Fruit fly (Drosophila melanogaster) whole organism, embryonic: ENCODE data around the gene CG13247.

Experiments used
- Ada2b ChIP-seq: fragments of 200-800 bp; sonication (Bioruptor generic); IDR thresholded peaks from 2 replicates; pipeline ENCODE4 v1.3.6; 2022; ENCODE audit warnings: missing biosample characterization, missing genetic modification characterization
- CG10274 ChIP-seq: fragments of 200-800 bp; sonication (Bioruptor generic); optimal IDR thresholded peaks from 3 replicates; lab custom pipeline; 2017; ENCODE audit warnings: missing biosample characterization, mild to moderate bottlenecking, missing genetic modification characterization
- CG11093 ChIP-seq: fragments of 200-800 bp; sonication (Bioruptor generic); IDR thresholded peaks from 3 replicates; pipeline ENCODE4 v1.3.6; 2022; ENCODE audit warnings: missing biosample characterization, missing genetic modification characterization
- CG11456 ChIP-seq: fragments of 200-800 bp; sonication (Bioruptor generic); IDR thresholded peaks from 3 replicates; pipeline ENCODE4 v1.3.6; 2022; ENCODE audit warnings: missing biosample characterization, missing genetic modification characterization
- CG11723 ChIP-seq: fragments of 200-800 bp; sonication (Bioruptor generic); optimal IDR thresholded peaks from 2 replicates; lab custom pipeline; 2017; ENCODE audit warnings: missing biosample characterization, mild to moderate bottlenecking, missing genetic modification characterization
- CG1233 ChIP-seq: fragments of 200-800 bp; sonication (Bioruptor generic); optimal IDR thresholded peaks from 4 replicates; lab custom pipeline; 2018; ENCODE audit warnings: missing biosample characterization, mild to moderate bottlenecking, missing genetic modification characterization
- CG14710 ChIP-seq: fragments of 200-800 bp; sonication (Bioruptor generic); optimal IDR thresholded peaks from 3 replicates; lab custom pipeline; 2019; ENCODE audit warnings: missing biosample characterization, mild to moderate bottlenecking, missing genetic modification characterization, moderate library complexity
- CG15479 ChIP-seq: fragments of 200-800 bp; sonication (Bioruptor generic); optimal IDR thresholded peaks from 3 replicates; lab custom pipeline; 2019; ENCODE audit warnings: missing biosample characterization, mild to moderate bottlenecking, missing genetic modification characterization, moderate library complexity
- CG1602 ChIP-seq: fragments of 200-800 bp; sonication (Bioruptor generic); optimal IDR thresholded peaks from 3 replicates; lab custom pipeline; 2016; ENCODE audit warnings: missing biosample characterization, missing genetic modification characterization
- CG18262 ChIP-seq: fragments of 200-800 bp; optimal IDR thresholded peaks from 3 replicates; lab custom pipeline; 2019; ENCODE audit warnings: missing biosample characterization, mild to moderate bottlenecking, missing genetic modification characterization, moderate library complexity
- CG18764 ChIP-seq: fragments of 200-800 bp; sonication (Bioruptor generic); optimal IDR thresholded peaks from 3 replicates; lab custom pipeline; 2016; ENCODE audit warnings: missing biosample characterization, missing genetic modification characterization
- CG34224 ChIP-seq: fragments of 200-800 bp; sonication (Bioruptor generic); IDR thresholded peaks from 3 replicates; pipeline ENCODE4 v1.3.6; 2022; ENCODE audit warnings: missing biosample characterization, missing genetic modification characterization; ENCODE audit not compliant: partially characterized antibody
- CG4617 ChIP-seq: fragments of 200-800 bp; sonication (Bioruptor generic); optimal IDR thresholded peaks from 3 replicates; lab custom pipeline; 2016; ENCODE audit warnings: missing biosample characterization, missing genetic modification characterization, borderline replicate concordance
- CG4730 ChIP-seq: fragments of 200-800 bp; sonication (Bioruptor generic); IDR thresholded peaks from 2 replicates; pipeline ENCODE4 v1.3.6; 2022; ENCODE audit warnings: missing biosample characterization, missing genetic modification characterization
- CG6689 ChIP-seq: fragments of 200-800 bp; sonication (Bioruptor generic); IDR thresholded peaks from 2 replicates; pipeline ENCODE4 v1.3.6; 2022; ENCODE audit warnings: missing biosample characterization, missing genetic modification characterization
- CG6765 ChIP-seq: fragments of 200-800 bp; sonication (Bioruptor generic); optimal IDR thresholded peaks from 3 replicates; lab custom pipeline; 2017; ENCODE audit warnings: missing biosample characterization, mild to moderate bottlenecking, missing genetic modification characterization
- CG9437 ChIP-seq: fragments of 200-800 bp; sonication (Bioruptor generic); optimal IDR thresholded peaks from 2 replicates; lab custom pipeline; 2018; ENCODE audit warnings: missing biosample characterization, mild to moderate bottlenecking, missing genetic modification characterization
- CG9797 ChIP-seq: fragments of 200-800 bp; sonication (Bioruptor generic); optimal IDR thresholded peaks from 3 replicates; lab custom pipeline; 2018; ENCODE audit warnings: missing biosample characterization, mild to moderate bottlenecking, missing genetic modification characterization
- Dad ChIP-seq: fragments of 200-800 bp; sonication (Bioruptor generic); optimal IDR thresholded peaks from 3 replicates; lab custom pipeline; 2016; ENCODE audit warnings: missing biosample characterization, missing genetic modification characterization
- Doc3 ChIP-seq: fragments of 200-800 bp; sonication (Bioruptor generic); IDR thresholded peaks from 3 replicates; pipeline ENCODE4 v1.3.6; 2022; ENCODE audit warnings: missing biosample characterization, missing genetic modification characterization; ENCODE audit not compliant: partially characterized antibody
- Dp ChIP-seq: fragments of 200-800 bp; sonication (Bioruptor generic); optimal IDR thresholded peaks from 2 replicates; lab custom pipeline; 2018; ENCODE audit warnings: missing biosample characterization, mild to moderate bottlenecking, missing genetic modification characterization, moderate library complexity
- Ets65A ChIP-seq: fragments of 200-800 bp; sonication (Bioruptor generic); peaks from one replicate; lab custom pipeline; 2016; ENCODE audit warnings: missing biosample characterization, missing genetic modification characterization
- GATAe ChIP-seq: fragments of 200-800 bp; sonication (Bioruptor generic); conservative IDR thresholded peaks from 2 replicates; pipeline ENCODE4 v1.3.6; 2022; ENCODE audit warnings: missing biosample characterization, missing genetic modification characterization
- HLH54F ChIP-seq: fragments of 200-800 bp; sonication (Bioruptor generic); optimal IDR thresholded peaks from 3 replicates; lab custom pipeline; 2016; ENCODE audit warnings: missing biosample characterization, missing genetic modification characterization
- Hmx ChIP-seq: fragments of 200-800 bp; sonication (Bioruptor generic); optimal IDR thresholded peaks from 2 replicates; lab custom pipeline; 2016; ENCODE audit warnings: missing biosample characterization, missing genetic modification characterization
- Hr3 ChIP-seq: fragments of 200-800 bp; sonication (Bioruptor generic); optimal IDR thresholded peaks from 3 replicates; lab custom pipeline; 2016; ENCODE audit warnings: missing biosample characterization, missing genetic modification characterization
- MTF-1 ChIP-seq: fragments of 200-800 bp; sonication (Bioruptor generic); optimal IDR thresholded peaks from 2 replicates; lab custom pipeline; 2018; ENCODE audit warnings: missing biosample characterization, mild to moderate bottlenecking, missing genetic modification characterization, borderline replicate concordance
- Ravus ChIP-seq: fragments of 200-800 bp; sonication (Bioruptor generic); IDR thresholded peaks from 2 replicates; pipeline ENCODE4 v1.3.6; 2022; ENCODE audit warnings: missing biosample characterization, missing genetic modification characterization
- Rx ChIP-seq: fragments of 200-800 bp; sonication (Bioruptor generic); IDR thresholded peaks from 2 replicates; pipeline ENCODE4 v1.3.6; 2022; ENCODE audit warnings: missing biosample characterization, missing genetic modification characterization
- ase ChIP-seq: fragments of 200-800 bp; sonication (Bioruptor generic); IDR thresholded peaks from 3 replicates; pipeline ENCODE4 v1.3.6; 2022; ENCODE audit warnings: missing biosample characterization, missing genetic modification characterization
- az2 ChIP-seq: fragments of 200-800 bp; sonication (Bioruptor generic); optimal IDR thresholded peaks from 3 replicates; lab custom pipeline; 2016; ENCODE audit warnings: missing biosample characterization, missing genetic modification characterization
- br ChIP-seq: fragments of >200 bp; optimal IDR thresholded peaks from 2 replicates; lab custom pipeline; 2017
- chif ChIP-seq, 2 experiments: fragments of 200-800 bp; sonication (Bioruptor generic); optimal IDR thresholded peaks; 3 replicates each; lab custom pipeline; 2016; ENCODE audit warnings: missing biosample characterization in 2 of 2, missing genetic modification characterization in 2 of 2
- dan ChIP-seq: fragments of 200-800 bp; sonication (Bioruptor generic); IDR thresholded peaks from 2 replicates; pipeline ENCODE4 v1.3.6; 2022; ENCODE audit warnings: missing biosample characterization, missing genetic modification characterization
- disco-r ChIP-seq: fragments of 200-800 bp; sonication (Bioruptor generic); optimal IDR thresholded peaks from 2 replicates; lab custom pipeline; 2016; ENCODE audit warnings: missing biosample characterization, missing genetic modification characterization
- dmrt99B ChIP-seq: fragments of 200-800 bp; sonication (Bioruptor generic); optimal IDR thresholded peaks from 2 replicates; lab custom pipeline; 2018; ENCODE audit warnings: missing biosample characterization, mild to moderate bottlenecking, missing genetic modification characterization, moderate library complexity
- gfzf ChIP-seq: fragments of 200-800 bp; sonication (Bioruptor generic); optimal IDR thresholded peaks from 2 replicates; lab custom pipeline; 2016; ENCODE audit warnings: missing biosample characterization, mild to moderate bottlenecking, missing genetic modification characterization, moderate library complexity
- grn ChIP-seq: fragments of 200-800 bp; sonication (Bioruptor generic); optimal IDR thresholded peaks from 3 replicates; lab custom pipeline; 2017; ENCODE audit warnings: missing biosample characterization, missing genetic modification characterization
- h ChIP-seq: fragments of >200 bp; optimal IDR thresholded peaks from 2 replicates; lab custom pipeline; 2017
- lilli ChIP-seq: fragments of 200-800 bp; sonication (Bioruptor generic); optimal IDR thresholded peaks from 3 replicates; lab custom pipeline; 2016; ENCODE audit warnings: missing biosample characterization, missing genetic modification characterization
- maf-S ChIP-seq: fragments of 200-800 bp; sonication (Bioruptor generic); optimal IDR thresholded peaks from 2 replicates; lab custom pipeline; 2016; ENCODE audit warnings: missing biosample characterization, missing genetic modification characterization
- nau ChIP-seq: fragments of 200-800 bp; sonication (Bioruptor generic); optimal IDR thresholded peaks from 3 replicates; lab custom pipeline; 2017; ENCODE audit warnings: missing biosample characterization, mild to moderate bottlenecking, missing genetic modification characterization, missing genetic modification reagents
- org-1 ChIP-seq: fragments of 200-800 bp; sonication (Bioruptor generic); optimal IDR thresholded peaks from 2 replicates; lab custom pipeline; 2017; ENCODE audit warnings: missing biosample characterization, missing genetic modification characterization
- pum ChIP-seq: fragments of 200-800 bp; sonication (Bioruptor generic); optimal IDR thresholded peaks from 2 replicates; lab custom pipeline; 2016; ENCODE audit warnings: missing biosample characterization, missing genetic modification characterization
- sd ChIP-seq: fragments of 200-800 bp; sonication (Bioruptor generic); optimal IDR thresholded peaks from 3 replicates; lab custom pipeline; 2018; ENCODE audit warnings: missing biosample characterization, mild to moderate bottlenecking, missing genetic modification characterization, moderate library complexity
- sens ChIP-seq: fragments of 200-800 bp; sonication (Bioruptor generic); peaks from one replicate; lab custom pipeline; 2016; ENCODE audit warnings: missing biosample characterization, missing genetic modification characterization
- stwl ChIP-seq: fragments of 200-800 bp; sonication (Bioruptor generic); optimal IDR thresholded peaks from 3 replicates; lab custom pipeline; 2018; ENCODE audit warnings: missing biosample characterization, mild to moderate bottlenecking, missing genetic modification characterization, moderate library complexity
- sug ChIP-seq: fragments of 200-800 bp; optimal IDR thresholded peaks from 2 replicates; lab custom pipeline; 2019; ENCODE audit warnings: missing biosample characterization, mild to moderate bottlenecking, missing genetic modification characterization, moderate library complexity
- tin ChIP-seq: fragments of 200-800 bp; sonication (Bioruptor generic); optimal IDR thresholded peaks from 3 replicates; lab custom pipeline; 2016; ENCODE audit warnings: missing biosample characterization, missing genetic modification characterization

CG13247 gene

dm6 chr3L:20384086-20384810, 14.1 kb downstream of the CG13247 start, which contains the start of the genes CG5498 and fbl (continued):
- TF ChIP-seq Ada2b (GFP tag; lab: Robert Waterston, UW) (no peak), CG9437 (peak; percentile 52), sd (tag; lab: Kevin White, UChicago) (peak; percentile 84), Hmx (GFP tag; lab: Kevin White, UChicago) (peak; percentile 11), ase (GFP tag; lab: Robert Waterston, UW) (no peak), disco-r (GFP tag; lab: Kevin White, UChicago) (no peak), chif (GFP tag; optimal IDR thresholded peaks at IDR 0.05; lab: Kevin White, UChicago) (peak in 1 of 2 experiments; percentile 24), pum (GFP tag; lab: Kevin White, UChicago) (peak; percentile 14), br (no peak), CG4617 (peak; percentile 8), Doc3 (0 out of 3 replicates have a peak, but pooled peaks have one; percentile 30), org-1 (GFP tag; lab: Kevin White, UChicago) (peak; percentile 8), lilli (peak; percentile 83), CG6765 (GFP tag; lab: Kevin White, UChicago) (peak; percentile 52), gfzf (peak; percentile 17), CG18764 (peak; percentile 39), Dp (GFP tag; lab: Kevin White, UChicago) (peak; percentile 38), HLH54F (GFP tag; lab: Kevin White, UChicago) (peak; percentile 52), Dad (GFP tag; lab: Kevin White, UChicago) (peak; percentile 38), stwl (tag; lab: Kevin White, UChicago) (peak; percentile 96), Hr3 (GFP tag; lab: Kevin White, UChicago) (peak; percentile 64)

DNA sequence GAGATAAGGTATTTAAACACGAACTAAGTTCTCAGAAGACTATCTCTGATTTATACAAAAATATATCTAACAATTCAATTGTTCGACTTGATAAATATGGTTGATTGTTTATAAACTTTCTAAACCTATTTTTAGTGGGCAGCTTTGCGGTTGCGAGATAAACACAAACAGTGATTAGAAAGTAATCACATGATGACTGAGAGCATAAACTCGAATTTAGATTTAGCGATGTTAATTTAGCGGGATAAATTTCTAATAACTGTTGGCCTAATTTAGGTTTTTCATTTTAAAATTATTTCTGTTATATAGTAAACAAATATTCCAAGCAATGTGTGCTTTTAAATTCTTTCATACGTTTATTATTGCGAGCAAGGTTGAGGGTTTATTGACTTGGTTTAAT, 14.9 kb downstream of the CG13247 start:
- no peak for TF ChIP-seq CG34224 (GFP tag; lab: Robert Waterston, UW)
- TF ChIP-seq sens (GFP tag; lab: Kevin White, UChicago): peak; percentile 61

DNA sequence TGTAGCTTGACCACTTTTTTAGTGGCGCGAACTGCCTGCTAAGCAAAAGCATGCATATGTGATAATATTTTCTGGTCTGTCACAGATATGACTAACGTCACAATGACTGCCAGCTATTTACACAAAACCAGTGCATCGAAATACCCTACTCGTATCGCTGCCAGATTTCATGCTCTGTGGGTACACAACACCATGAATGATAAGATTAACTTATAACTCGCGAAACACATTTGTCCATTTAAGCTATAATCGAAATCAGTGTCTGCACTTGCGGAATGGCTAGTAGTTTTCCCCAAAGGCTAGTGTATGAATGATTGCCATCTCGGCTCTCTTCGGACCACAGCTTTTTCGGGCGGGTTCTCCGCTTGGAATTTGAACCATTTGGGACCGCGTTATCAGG, 15.3 kb downstream of the CG13247 start:
- peak; percentile 83 for TF ChIP-seq sd (tag; lab: Kevin White, UChicago)
- no peak for TF ChIP-seq nau
- no peak for TF ChIP-seq Ravus (GFP tag; lab: Robert Waterston, UW)
- TF ChIP-seq CG4730: no peak
- TF ChIP-seq Rx (GFP tag; lab: Robert Waterston, UW): no peak
- TF ChIP-seq dmrt99B (tag; lab: Kevin White, UChicago): no peak
- TF ChIP-seq GATAe: peak; percentile 58; the same call in 1 of the 2 replicates
- peak; percentile 64 for TF ChIP-seq sug (tag; lab: Kevin White, UChicago)
- no peak for TF ChIP-seq MTF-1 (GFP tag; lab: Kevin White, UChicago)
- no peak for TF ChIP-seq tin
- TF ChIP-seq CG11723 (GFP tag; lab: Kevin White, UChicago): no peak
- no peak for TF ChIP-seq CG14710 (tag; lab: Kevin White, UChicago)
- no peak for TF ChIP-seq CG11456 (GFP tag; lab: Robert Waterston, UW)
- TF ChIP-seq CG11093: no peak
- no peak for TF ChIP-seq h (lab: Kevin White, UChicago)
- TF ChIP-seq CG18262 (tag; lab: Kevin White, UChicago): no peak
- no peak for TF ChIP-seq CG1233
- no peak for TF ChIP-seq az2 (GFP tag; lab: Kevin White, UChicago)
- TF ChIP-seq CG1602 (GFP tag; lab: Kevin White, UChicago): no peak
- no peak for TF ChIP-seq Ets65A (GFP tag; lab: Kevin White, UChicago)
- no peak for TF ChIP-seq maf-S (GFP tag; lab: Kevin White, UChicago)
- TF ChIP-seq CG9797 (GFP tag; lab: Kevin White, UChicago): no peak
- no peak for TF ChIP-seq CG6689 (GFP tag; lab: Robert Waterston, UW)
- TF ChIP-seq grn (GFP tag; lab: Kevin White, UChicago): peak; percentile 87
- peak; percentile 58 for TF ChIP-seq CG10274 (GFP tag; lab: Kevin White, UChicago)
- TF ChIP-seq dan: no peak
- TF ChIP-seq CG15479 (GFP tag; lab: Kevin White, UChicago): peak; percentile 81
